Worm (Caenorhabditis elegans): ENCODE measurements around the gene unc-39.

Gene unc-39

ce11 chrV:14423268-14423667 is 50.4 kb downstream of the unc-39 start, which contains the start of gene rpoa-12 (continued):
- no peak for TF ChIP-seq T07F8.4 (tag; optimal IDR thresholded peaks at IDR 0.05)
- no peak for TF ChIP-seq dpff-1 (tag; optimal IDR thresholded peaks at IDR 0.05)
- peak; percentile 42; the same call in 1 of the 2 replicates for TF ChIP-seq mcd-1 (GFP tag; IDR thresholded peaks at IDR 0.05)
- no peak for TF ChIP-seq dox-1 (GFP tag; IDR thresholded peaks at IDR 0.05)
- TF ChIP-seq ekl-4 (GFP tag; IDR thresholded peaks at IDR 0.05) = 0 out of 2 replicates have a peak, but pooled peaks have one; percentile 34
- TF ChIP-seq lin-54 (GFP tag; optimal IDR thresholded peaks at IDR 0.05) = no peak
- no peak for TF ChIP-seq sdz-38 (tag; optimal IDR thresholded peaks at IDR 0.05)
- 0 out of 2 replicates have a peak, but pooled peaks have one; percentile 23 for TF ChIP-seq ztf-25 (GFP tag; IDR thresholded peaks at IDR 0.05)
- no peak for TF ChIP-seq snpc-3.4 (tag; optimal IDR thresholded peaks at IDR 0.05)
- TF ChIP-seq attf-6 (GFP tag; IDR thresholded peaks at IDR 0.05) = 0 out of 2 replicates have a peak, but pooled peaks have one; percentile 10
- TF ChIP-seq lin-26 (GFP tag; IDR thresholded peaks at IDR 0.05) = no peak
- no peak for TF ChIP-seq ztf-22 (GFP tag; optimal IDR thresholded peaks at IDR 0.05)
- no peak for TF ChIP-seq ztf-28 (GFP tag; IDR thresholded peaks at IDR 0.05)
- no peak for TF ChIP-seq madf-3 (GFP tag; IDR thresholded peaks at IDR 0.05)
- no peak for TF ChIP-seq F37B4.10 (GFP tag; IDR thresholded peaks at IDR 0.05)
- no peak for TF ChIP-seq snpc-1.3 (tag; optimal IDR thresholded peaks at IDR 0.05; ENCODE audit: insufficient read depth)
- TF ChIP-seq T26A5.8 (tag; optimal IDR thresholded peaks at IDR 0.05) = no peak
- TF ChIP-seq Y56A3A.18 (GFP tag; IDR thresholded peaks at IDR 0.05) = no peak
- no peak for TF ChIP-seq gei-17 (GFP tag; optimal IDR thresholded peaks at IDR 0.05)
- no peak for TF ChIP-seq pbrm-1 (GFP tag; IDR thresholded peaks at IDR 0.05)
- TF ChIP-seq hsf-1 (GFP tag; IDR thresholded peaks at IDR 0.05) = 0 out of 2 replicates have a peak, but pooled peaks have one; percentile 38
- TF ChIP-seq hlh-26 (GFP tag; conservative IDR thresholded peaks at IDR 0.05) = no peak
- TF ChIP-seq hlh-12 (tag; optimal IDR thresholded peaks at IDR 0.05) = no peak
- no peak for TF ChIP-seq nfyb-1 (GFP tag; IDR thresholded peaks at IDR 0.05)
- no peak for TF ChIP-seq chd-7 (tag; optimal IDR thresholded peaks at IDR 0.05)
- TF ChIP-seq rpc-1 (optimal IDR thresholded peaks at IDR 0.05) = no peak
- TF ChIP-seq rpc-1 (tag; optimal IDR thresholded peaks at IDR 0.05) = no peak
- no peak for TF ChIP-seq hmg-1.2 (GFP tag; IDR thresholded peaks at IDR 0.05)
- no peak for TF ChIP-seq hmg-20 (GFP tag; IDR thresholded peaks at IDR 0.05)

- TF ChIP-seq nhr-120 (GFP tag; IDR thresholded peaks at IDR 0.05) = no peak
- TF ChIP-seq repo-1 (tag; optimal IDR thresholded peaks at IDR 0.05) = no peak
- no peak for TF ChIP-seq bed-2 (GFP tag; IDR thresholded peaks at IDR 0.05)
- TF ChIP-seq F22D6.2 (tag; optimal IDR thresholded peaks at IDR 0.05) = no peak
- TF ChIP-seq rec-8 (tag; optimal IDR thresholded peaks at IDR 0.05) = no peak
- no peak for TF ChIP-seq B0336.3 (GFP tag; IDR thresholded peaks at IDR 0.05)
- TF ChIP-seq ceh-100 (GFP tag; IDR thresholded peaks at IDR 0.05) = peak; percentile 78
- no peak for TF ChIP-seq ceh-79 (tag; optimal IDR thresholded peaks at IDR 0.05)
- no peak for TF ChIP-seq ztf-25 (GFP tag; IDR thresholded peaks at IDR 0.05)
- no peak for TF ChIP-seq efl-1 (GFP tag; optimal IDR thresholded peaks at IDR 0.05)
- no peak for TF ChIP-seq cebp-2 (GFP tag; IDR thresholded peaks at IDR 0.05)
- no peak for TF ChIP-seq attf-5 (GFP tag; optimal IDR thresholded peaks at IDR 0.05)
- TF ChIP-seq madf-6 (GFP tag; IDR thresholded peaks at IDR 0.05) = peak; percentile 31; the same call in 1 of the 2 replicates
- no peak for TF ChIP-seq F10E7.11 (tag; optimal IDR thresholded peaks at IDR 0.05)
- no peak for TF ChIP-seq fkh-3 (tag; optimal IDR thresholded peaks at IDR 0.05)
- peak; percentile 14 for TF ChIP-seq snpc-3.4 (tag; optimal IDR thresholded peaks at IDR 0.05)
- 0 out of 2 replicates have a peak, but pooled peaks have one; percentile 20 for TF ChIP-seq mcd-1 (GFP tag; IDR thresholded peaks at IDR 0.05)
- no peak for TF ChIP-seq C17E4.6 (GFP tag; IDR thresholded peaks at IDR 0.05)
- no peak for TF ChIP-seq xnd-1 (tag; optimal IDR thresholded peaks at IDR 0.05)
- no peak for TF ChIP-seq hlh-12 (tag; optimal IDR thresholded peaks at IDR 0.05)
- no peak for TF ChIP-seq aptf-3 (GFP tag; IDR thresholded peaks at IDR 0.05)
- TF ChIP-seq nhr-27 (tag; optimal IDR thresholded peaks at IDR 0.05) = no peak
- no peak for TF ChIP-seq ztf-18 (tag; optimal IDR thresholded peaks at IDR 0.05)
- peak; percentile 11 for TF ChIP-seq rpc-1 (optimal IDR thresholded peaks at IDR 0.05)
- no peak for TF ChIP-seq rpc-1 (tag; optimal IDR thresholded peaks at IDR 0.05)
These were observed 52.2 kb downstream of the unc-39 start, which contains the start of gene rrsr-1 for ce11 chrV:14424958-14425492. TSS of gene rrsr-1 (minus strand) at chrV:14425008.

Measured in whole organism, young adult.